Fruit fly (Drosophila melanogaster) Kc167 (cell line): ENCODE results near the gene Oatp33Eb.

ENCODE experiments used
- insv ChIP-seq: fragments of >200 bp; optimal IDR thresholded peaks from 3 replicates; lab custom pipeline; 2018; ENCODE audit warnings: missing external identifiers
- ttk ChIP-seq: sonication (Bioruptor generic); optimal IDR thresholded peaks from 2 replicates; lab custom pipeline; 2017; ENCODE audit warnings: missing external identifiers

- TF ChIP-seq ttk (lab: Kevin White, UChicago) (no peak), insv (lab: Kevin White, UChicago) (no peak)
Measured at dm6 chr2L:12498538-12498937, 50.3 kb downstream of the Oatp33Eb start.
